Worm (Caenorhabditis elegans): ENCODE measurements around the gene sax-7.

DNA sequence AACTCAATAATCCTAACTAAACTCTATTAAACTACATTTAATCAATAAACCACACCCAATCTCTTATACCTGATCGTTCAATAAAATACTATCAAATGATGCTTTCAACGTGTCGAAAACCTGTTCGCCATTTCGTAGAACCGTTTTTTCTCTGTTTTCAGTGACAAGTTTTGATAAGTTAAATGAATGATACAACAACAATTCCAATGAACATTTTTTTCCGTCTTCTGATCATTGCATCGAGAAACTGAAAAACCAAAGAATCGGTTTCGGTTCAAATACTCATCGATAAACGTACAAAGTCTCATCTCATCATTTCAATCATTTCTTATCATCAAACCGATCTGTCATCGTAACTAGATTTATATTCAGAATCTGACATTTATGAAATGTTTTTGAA is 40.7 kb downstream of the sax-7 start:
- TF ChIP-seq med-1 (GFP tag; optimal IDR thresholded peaks at IDR 0.05; ENCODE audit: insufficient read depth) (no peak), tab-1 (GFP tag; IDR thresholded peaks at IDR 0.05) (no peak), ztf-29 (GFP tag; IDR thresholded peaks at IDR 0.05) (no peak), flt-1 (GFP tag; IDR thresholded peaks at IDR 0.05) (no peak)
